Worm (Caenorhabditis elegans) whole organism, mixed stage, embryonic: ENCODE measurements around the gene ZC455.1.

Source experiments
- M03D4.4 ChIP-seq: sonication (generic microtip); optimal IDR thresholded peaks from 2 replicates; lab custom pipeline; 2017; ENCODE audit warnings: mild to moderate bottlenecking, missing genetic modification characterization, missing compliant biosample characterization
- blmp-1 ChIP-seq: fragments of 150-350 bp; optimal IDR thresholded peaks from 2 replicates; lab custom pipeline; 2014; ENCODE audit warnings: missing biosample characterization, missing genetic modification characterization
- ces-1 ChIP-seq: fragments of 150-350 bp; optimal IDR thresholded peaks from 2 replicates; lab custom pipeline; 2014; ENCODE audit warnings: missing biosample characterization, missing genetic modification reagents, missing genetic modification characterization
- drap-1 ChIP-seq: fragments of 200-800 bp; sonication (Bioruptor generic); optimal IDR thresholded peaks from 3 replicates; lab custom pipeline; 2018; ENCODE audit warnings: mild to moderate bottlenecking, missing genetic modification characterization, missing compliant biosample characterization
- elt-1 ChIP-seq: sonication (generic microtip); optimal IDR thresholded peaks from 2 replicates; lab custom pipeline; 2017; ENCODE audit warnings: missing genetic modification characterization, mild to moderate bottlenecking, missing compliant biosample characterization, antibody characterized with exemption, moderate library complexity, borderline replicate concordance; ENCODE audit not compliant: insufficient read depth
- lin-13 ChIP-seq: fragments of 150-350 bp; optimal IDR thresholded peaks from 2 replicates; lab custom pipeline; 2014; ENCODE audit warnings: missing biosample characterization, missing genetic modification characterization
- lsy-2 ChIP-seq: fragments of 150-350 bp; optimal IDR thresholded peaks from 2 replicates; lab custom pipeline; 2014; ENCODE audit warnings: missing biosample characterization, missing genetic modification characterization
- nhr-12 ChIP-seq: fragments of 150-350 bp; optimal IDR thresholded peaks from 2 replicates; lab custom pipeline; 2014; ENCODE audit warnings: missing biosample characterization, missing genetic modification characterization
- nhr-28 ChIP-seq: fragments of 150-350 bp; optimal IDR thresholded peaks from 2 replicates; lab custom pipeline; 2014; ENCODE audit warnings: missing biosample characterization, missing genetic modification characterization
- pha-4 ChIP-seq: fragments of 150-350 bp; optimal IDR thresholded peaks from 2 replicates; lab custom pipeline; 2018; ENCODE audit warnings: missing biosample characterization, missing genetic modification reagents, missing genetic modification characterization
- tbx-8 ChIP-seq: fragments of 200-800 bp; sonication (Bioruptor generic); optimal IDR thresholded peaks from 2 replicates; lab custom pipeline; 2018; ENCODE audit warnings: mild to moderate bottlenecking, missing genetic modification characterization, moderate library complexity, missing compliant biosample characterization
- unc-62 ChIP-seq: fragments of 150-350 bp; optimal IDR thresholded peaks from 2 replicates; lab custom pipeline; 2014; ENCODE audit warnings: missing biosample characterization, missing genetic modification reagents, missing genetic modification characterization
- ztf-11 ChIP-seq: fragments of 150-350 bp; optimal IDR thresholded peaks from 2 replicates; lab custom pipeline; 2014; ENCODE audit warnings: missing biosample characterization, missing genetic modification characterization

ce11 chrV:12736166-12736753 is 37.1 kb upstream of the ZC455.1 start, which contains the start of gene cky-1:
- TF ChIP-seq blmp-1 (tag; lab: Kevin White, UChicago) (no peak), lsy-2 (tag; lab: Kevin White, UChicago) (no peak), lin-13 (no peak), nhr-28 (tag; lab: Kevin White, UChicago) (no peak), drap-1 (GFP tag; lab: Kevin White, UChicago) (no peak), tbx-8 (GFP tag; lab: Kevin White, UChicago) (no peak), ztf-11 (no peak), unc-62 (GFP tag; lab: Kevin White, UChicago) (no peak), pha-4 (tag; lab: Kevin White, UChicago) (no peak), elt-1 (no peak), ces-1 (GFP tag; lab: Kevin White, UChicago) (no peak), nhr-12 (tag; lab: Kevin White, UChicago) (no peak), M03D4.4 (tag; lab: Kevin White, UChicago) (no peak)
